Fruit fly (Drosophila melanogaster): ENCODE data around the gene Ref2.

Ref2 gene

dm6 chr2L:12656865-12657264 is 10.7 kb upstream of the Ref2 start, which contains the start of gene pdm2:
Gene pdm2 (plus strand): TSS chr2L:12657165.
- TF ChIP-seq CG7101 (tag; optimal IDR thresholded peaks at IDR 0.05) (no peak), CG5204 (GFP tag; optimal IDR thresholded peaks at IDR 0.05) (no peak), Clk (GFP tag; optimal IDR thresholded peaks at IDR 0.05) (no peak), cic (GFP tag; optimal IDR thresholded peaks at IDR 0.05) (no peak), CG12768 (GFP tag; optimal IDR thresholded peaks at IDR 0.05) (no peak), ovo (GFP tag; optimal IDR thresholded peaks at IDR 0.05) (no peak), Hr96 (GFP tag; optimal IDR thresholded peaks at IDR 0.05) (no peak), pad (GFP tag; optimal IDR thresholded peaks at IDR 0.05) (no peak), Mnt (GFP tag; optimal IDR thresholded peaks at IDR 0.05) (no peak), tj (GFP tag; optimal IDR thresholded peaks at IDR 0.05) (no peak), CG14711 (tag; optimal IDR thresholded peaks at IDR 0.05) (no peak), Crg-1 (GFP tag; optimal IDR thresholded peaks at IDR 0.05) (no peak), cnc (optimal IDR thresholded peaks at IDR 0.05) (no peak), kay (GFP tag; ENCODE audit: borderline replicate concordance) (no peak), CG1620 (GFP tag; optimal IDR thresholded peaks at IDR 0.05) (no peak), CG7045 (GFP tag; optimal IDR thresholded peaks at IDR 0.05) (no peak), bab1 (GFP tag; optimal IDR thresholded peaks at IDR 0.05) (no peak), toe (GFP tag; optimal IDR thresholded peaks at IDR 0.05) (no peak), CG11617 (GFP tag; optimal IDR thresholded peaks at IDR 0.05) (no peak)

dm6 chr2L:12655731-12656326 is 9.7 kb upstream of the Ref2 start:
- no peak for TF ChIP-seq CG7045 (GFP tag; optimal IDR thresholded peaks at IDR 0.05)
- peak; percentile 90 for TF ChIP-seq pad (GFP tag; optimal IDR thresholded peaks at IDR 0.05)
- TF ChIP-seq CG11617 (GFP tag; optimal IDR thresholded peaks at IDR 0.05), result no peak
- TF ChIP-seq Mnt (GFP tag; optimal IDR thresholded peaks at IDR 0.05), result no peak

- no peak for TF ChIP-seq CG12768 (GFP tag; optimal IDR thresholded peaks at IDR 0.05)
- TF ChIP-seq cnc (optimal IDR thresholded peaks at IDR 0.05), result no peak
- no peak for TF ChIP-seq ovo (GFP tag; optimal IDR thresholded peaks at IDR 0.05)
- no peak for TF ChIP-seq CG11617 (GFP tag; optimal IDR thresholded peaks at IDR 0.05)
Measured at dm6 chr2L:12651040-12651439, 4.9 kb upstream of the Ref2 start.

- no peak for TF ChIP-seq CG7101 (tag; optimal IDR thresholded peaks at IDR 0.05)
- TF ChIP-seq CG14711 (tag; optimal IDR thresholded peaks at IDR 0.05), result no peak
Measured at dm6 chr2L:12644301-12644700, 1.9 kb downstream of the Ref2 start.

- TF ChIP-seq Crg-1 (GFP tag; optimal IDR thresholded peaks at IDR 0.05) (no peak), Mnt (GFP tag; optimal IDR thresholded peaks at IDR 0.05) (no peak), CG12768 (GFP tag; optimal IDR thresholded peaks at IDR 0.05) (peak; percentile 11), Clk (GFP tag; optimal IDR thresholded peaks at IDR 0.05) (no peak), Hr96 (GFP tag; optimal IDR thresholded peaks at IDR 0.05) (no peak), pad (GFP tag; optimal IDR thresholded peaks at IDR 0.05) (no peak), ovo (GFP tag; optimal IDR thresholded peaks at IDR 0.05) (no peak), CG11617 (GFP tag; optimal IDR thresholded peaks at IDR 0.05) (no peak), CG7045 (GFP tag; optimal IDR thresholded peaks at IDR 0.05) (no peak), cic (GFP tag; optimal IDR thresholded peaks at IDR 0.05) (peak; percentile 53), cnc (optimal IDR thresholded peaks at IDR 0.05) (no peak), CG33017 (tag; optimal IDR thresholded peaks at IDR 0.05) (no peak), toe (GFP tag; optimal IDR thresholded peaks at IDR 0.05) (no peak), CG1620 (GFP tag; optimal IDR thresholded peaks at IDR 0.05) (no peak), tj (GFP tag; optimal IDR thresholded peaks at IDR 0.05) (no peak), kay (GFP tag; ENCODE audit: borderline replicate concordance) (no peak)
Measured at dm6 chr2L:12641534-12641933, 4.6 kb downstream of the Ref2 start.

- TF ChIP-seq bab1 (GFP tag; optimal IDR thresholded peaks at IDR 0.05) (no peak), CG14711 (tag; optimal IDR thresholded peaks at IDR 0.05) (no peak), CG12768 (GFP tag; optimal IDR thresholded peaks at IDR 0.05) (no peak), cic (GFP tag; optimal IDR thresholded peaks at IDR 0.05) (no peak), tj (GFP tag; optimal IDR thresholded peaks at IDR 0.05) (no peak), kay (GFP tag; ENCODE audit: borderline replicate concordance) (no peak), CG11617 (GFP tag; optimal IDR thresholded peaks at IDR 0.05) (no peak)
Measured at dm6 chr2L:12633125-12633524, 13.0 kb downstream of the Ref2 start.

dm6 chr2L:12623099-12623498 is 23.1 kb downstream of the Ref2 start:
- no peak for TF ChIP-seq Hr96 (GFP tag; optimal IDR thresholded peaks at IDR 0.05)
- TF ChIP-seq tj (GFP tag; optimal IDR thresholded peaks at IDR 0.05), result no peak
- no peak for TF ChIP-seq CG1620 (GFP tag; optimal IDR thresholded peaks at IDR 0.05)
- TF ChIP-seq CG14711 (tag; optimal IDR thresholded peaks at IDR 0.05), result no peak
- no peak for TF ChIP-seq bab1 (GFP tag; optimal IDR thresholded peaks at IDR 0.05)
- TF ChIP-seq Clk (GFP tag; optimal IDR thresholded peaks at IDR 0.05), result no peak
- TF ChIP-seq Crg-1 (GFP tag; optimal IDR thresholded peaks at IDR 0.05), result no peak
- TF ChIP-seq ovo (GFP tag; optimal IDR thresholded peaks at IDR 0.05), result no peak
- TF ChIP-seq toe (GFP tag; optimal IDR thresholded peaks at IDR 0.05), result no peak

Data from whole organism, adult.